Worm (Caenorhabditis elegans): ENCODE measurements around the gene oac-37.

The oac-37 gene

ce11 chrIV:14158086-14158485 is 12.4 kb downstream of the oac-37 start, which contains the start of gene R05A10.8:
Gene R05A10.8, minus strand, starts transcription at chrIV:14158186.
- no peak for TF ChIP-seq elt-1 (tag; optimal IDR thresholded peaks at IDR 0.05)
- no peak for TF ChIP-seq pqm-1 (tag; optimal IDR thresholded peaks at IDR 0.05)
- no peak for TF ChIP-seq R02D3.7 (tag; optimal IDR thresholded peaks at IDR 0.05)
- TF ChIP-seq egl-27 (tag; optimal IDR thresholded peaks at IDR 0.05) = no peak
- no peak for TF ChIP-seq fos-1 (tag; optimal IDR thresholded peaks at IDR 0.05)
- no peak for TF ChIP-seq nhr-76 (tag; optimal IDR thresholded peaks at IDR 0.05)
- no peak for TF ChIP-seq nhr-43 (tag; optimal IDR thresholded peaks at IDR 0.05; ENCODE audit: poor library complexity, severe bottlenecking)
- no peak for TF ChIP-seq jun-1 (tag; optimal IDR thresholded peaks at IDR 0.05)
- TF ChIP-seq lin-15B (tag; optimal IDR thresholded peaks at IDR 0.05) = no peak
- TF ChIP-seq pha-4 (tag; optimal IDR thresholded peaks at IDR 0.05) = no peak

- TF ChIP-seq eor-1 (tag; optimal IDR thresholded peaks at IDR 0.05) (no peak), zag-1 (tag; optimal IDR thresholded peaks at IDR 0.05) (no peak), unc-39 (tag; optimal IDR thresholded peaks at IDR 0.05) (no peak), mml-1 (tag; optimal IDR thresholded peaks at IDR 0.05) (no peak), pqm-1 (tag; optimal IDR thresholded peaks at IDR 0.05) (no peak), aly-2 (tag; optimal IDR thresholded peaks at IDR 0.05) (no peak), fos-1 (tag; optimal IDR thresholded peaks at IDR 0.05) (no peak), hmg-11 (tag; optimal IDR thresholded peaks at IDR 0.05) (no peak), elt-2 (tag; optimal IDR thresholded peaks at IDR 0.05) (no peak), ceh-16 (tag; optimal IDR thresholded peaks at IDR 0.05) (no peak), mdl-1 (tag; optimal IDR thresholded peaks at IDR 0.05) (no peak), jun-1 (tag; optimal IDR thresholded peaks at IDR 0.05) (no peak)
Observed at ce11 chrIV:14162772-14163171, 17.1 kb downstream of the oac-37 start, which contains the start of gene R05A10.7. Gene R05A10.7, minus strand, starts transcription at chrIV:14162872.

- TF ChIP-seq R02D3.7 (tag; optimal IDR thresholded peaks at IDR 0.05) (no peak), nhr-12 (tag; optimal IDR thresholded peaks at IDR 0.05) (no peak), unc-39 (tag; optimal IDR thresholded peaks at IDR 0.05) (no peak)
Observed at ce11 chrIV:14164109-14164508, 18.4 kb downstream of the oac-37 start.

- TF ChIP-seq elt-2 (tag; optimal IDR thresholded peaks at IDR 0.05) (no peak), jun-1 (tag; optimal IDR thresholded peaks at IDR 0.05) (no peak), mml-1 (tag; optimal IDR thresholded peaks at IDR 0.05) (no peak), nhr-28 (tag; optimal IDR thresholded peaks at IDR 0.05) (no peak), elt-3 (tag; optimal IDR thresholded peaks at IDR 0.05) (no peak), aly-2 (tag; optimal IDR thresholded peaks at IDR 0.05) (no peak), pqm-1 (tag; optimal IDR thresholded peaks at IDR 0.05) (no peak), lsy-12 (tag; optimal IDR thresholded peaks at IDR 0.05) (no peak), lin-15B (tag; optimal IDR thresholded peaks at IDR 0.05) (no peak), R02D3.7 (tag; optimal IDR thresholded peaks at IDR 0.05) (no peak)
Observed at ce11 chrIV:14165476-14165875, 19.8 kb downstream of the oac-37 start, which contains the start of gene R05A10.6. Gene R05A10.6, plus strand, starts transcription at chrIV:14165776.

- TF ChIP-seq lin-39 (tag; optimal IDR thresholded peaks at IDR 0.05) = no peak
Observed at ce11 chrIV:14172181-14172580, 26.5 kb downstream of the oac-37 start, which contains the start of gene R05A10.4. Gene R05A10.4, plus strand, starts transcription at chrIV:14172481.

- TF ChIP-seq nhr-237 (tag; optimal IDR thresholded peaks at IDR 0.05) (no peak), nhr-28 (tag; optimal IDR thresholded peaks at IDR 0.05) (no peak), tbx-2 (tag; optimal IDR thresholded peaks at IDR 0.05) (no peak)
Observed at ce11 chrIV:14176373-14176772, 30.7 kb downstream of the oac-37 start, which contains the start of gene R05A10.3. Gene R05A10.3, minus strand, starts transcription at chrIV:14176473.

ce11 chrIV:14177058-14177457 is 31.4 kb downstream of the oac-37 start, which contains the start of gene R05A10.2:
Gene R05A10.2, plus strand, starts transcription at chrIV:14177271.
- TF ChIP-seq elt-3 (tag; optimal IDR thresholded peaks at IDR 0.05) (no peak), tbx-2 (tag; optimal IDR thresholded peaks at IDR 0.05) (no peak), nhr-28 (tag; optimal IDR thresholded peaks at IDR 0.05) (no peak), pqm-1 (tag; optimal IDR thresholded peaks at IDR 0.05) (no peak), egl-27 (tag; optimal IDR thresholded peaks at IDR 0.05) (no peak), lin-39 (tag; optimal IDR thresholded peaks at IDR 0.05) (no peak), ama-1 (optimal IDR thresholded peaks at IDR 0.05) (no peak), lsy-12 (tag; optimal IDR thresholded peaks at IDR 0.05) (no peak), nhr-12 (tag; optimal IDR thresholded peaks at IDR 0.05) (no peak), zag-1 (tag; optimal IDR thresholded peaks at IDR 0.05) (no peak), R02D3.7 (tag; optimal IDR thresholded peaks at IDR 0.05) (no peak), mdl-1 (tag; optimal IDR thresholded peaks at IDR 0.05) (no peak), elt-2 (tag; optimal IDR thresholded peaks at IDR 0.05) (no peak), egl-5 (tag; optimal IDR thresholded peaks at IDR 0.05) (no peak), nfya-1 (tag; optimal IDR thresholded peaks at IDR 0.05; ENCODE audit: insufficient read depth) (no peak), pha-4 (tag; optimal IDR thresholded peaks at IDR 0.05) (no peak)

Data from whole organism, L3 larva.